Fruit fly (Drosophila melanogaster) Kc167 (cell line): ENCODE results near the gene dati.

Experiments
- h ChIP-seq: fragments of >200 bp; optimal IDR thresholded peaks from 3 replicates; lab custom pipeline; 2018; ENCODE audit warnings: missing external identifiers
- psq ChIP-seq: fragments of >200 bp; optimal IDR thresholded peaks from 2 replicates; lab custom pipeline; 2017; ENCODE audit warnings: missing external identifiers

DNA sequence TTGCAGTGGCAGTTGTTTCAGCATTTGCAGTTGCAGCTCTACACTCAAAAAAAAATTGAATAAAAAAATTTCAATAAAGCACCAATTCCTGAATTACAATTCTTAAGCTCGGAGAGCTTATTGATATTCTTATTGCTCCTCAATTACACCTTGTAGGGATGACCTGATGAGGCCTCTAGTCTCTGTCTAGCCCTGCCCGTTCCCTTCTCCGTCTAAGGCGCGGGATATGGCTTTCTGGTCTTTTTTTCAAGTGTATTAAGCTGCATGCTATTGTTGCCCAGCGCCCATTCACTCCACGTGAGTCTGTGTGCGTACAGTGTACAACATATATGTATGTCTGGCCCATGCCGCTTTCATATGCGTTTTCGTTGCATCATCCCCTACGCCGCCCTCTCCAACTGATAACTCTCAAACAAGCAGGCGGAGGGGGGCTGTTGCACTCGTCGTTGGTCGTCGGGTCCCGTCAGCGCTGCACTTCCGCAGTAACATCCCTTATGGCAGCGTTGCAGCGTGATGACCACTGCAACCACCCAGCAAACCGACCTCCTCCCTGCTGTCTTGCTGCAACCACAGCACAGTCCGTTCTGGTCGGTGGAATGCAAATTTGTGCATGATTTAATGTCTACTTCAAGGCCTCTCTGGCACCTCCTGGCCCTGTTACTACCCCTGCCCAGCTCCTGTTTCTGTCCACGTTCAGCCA is 614 bp upstream of the dati start:
- no peak for TF ChIP-seq psq (lab: Kevin White, UChicago)
- no peak for TF ChIP-seq h (lab: Kevin White, UChicago)
